Worm (Caenorhabditis elegans) whole organism, early embryonic: ENCODE measurements around the gene F52B11.2.

Experiments used
- aly-1 ChIP-seq: sonication (generic microtip); optimal IDR thresholded peaks from 2 replicates; lab custom pipeline; 2016; ENCODE audit warnings: missing genetic modification characterization, missing compliant biosample characterization
- ama-1 ChIP-seq: fragments of 150-350 bp; optimal IDR thresholded peaks from 2 replicates; lab custom pipeline; 2014
- ets-7 ChIP-seq: sonication (generic microtip); optimal IDR thresholded peaks from 2 replicates; lab custom pipeline; 2016; ENCODE audit warnings: missing genotype, missing genetic modification characterization, missing compliant biosample characterization
- hmbx-1 ChIP-seq: sonication (generic microtip); optimal IDR thresholded peaks from 2 replicates; lab custom pipeline; 2016; ENCODE audit warnings: mild to moderate bottlenecking, missing genetic modification characterization, missing compliant biosample characterization
- scrt-1 ChIP-seq: fragments of 200-800 bp; sonication (Bioruptor generic); IDR thresholded peaks from 2 replicates; pipeline ENCODE4 v1.3.6; 2022; ENCODE audit warnings: missing genetic modification characterization, missing compliant biosample characterization
- tra-4 ChIP-seq: sonication (generic microtip); optimal IDR thresholded peaks from 2 replicates; lab custom pipeline; 2017; ENCODE audit warnings: missing genetic modification characterization, missing compliant biosample characterization

DNA sequence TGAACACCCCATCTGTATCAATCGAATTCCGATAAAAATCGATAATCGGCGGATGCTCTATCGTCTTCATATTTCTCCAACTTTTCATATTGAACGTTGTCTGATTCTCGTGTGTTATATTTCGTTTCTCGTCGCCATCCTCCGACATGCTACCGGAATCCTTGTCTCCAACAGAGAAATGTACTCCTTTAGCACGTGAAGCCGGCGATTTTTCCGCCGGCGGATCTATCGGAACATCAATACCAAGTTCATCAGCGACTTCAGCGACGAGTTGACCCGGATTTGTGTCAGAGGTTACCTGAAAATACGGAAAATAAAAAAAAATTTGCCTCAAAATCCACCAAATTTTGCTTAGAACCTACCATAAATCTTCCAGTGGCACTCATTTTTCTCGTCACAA is 31.7 kb downstream of the F52B11.2 start:
- TF ChIP-seq hmbx-1 (no peak), ama-1 (lab: Kevin White, UChicago) (no peak), aly-1 (tag; lab: Kevin White, UChicago) (no peak), tra-4 (no peak), scrt-1 (no peak), ets-7 (tag; lab: Kevin White, UChicago) (no peak)
